Worm (Caenorhabditis elegans): ENCODE results near the gene hecd-1.

hecd-1 gene

DNA sequence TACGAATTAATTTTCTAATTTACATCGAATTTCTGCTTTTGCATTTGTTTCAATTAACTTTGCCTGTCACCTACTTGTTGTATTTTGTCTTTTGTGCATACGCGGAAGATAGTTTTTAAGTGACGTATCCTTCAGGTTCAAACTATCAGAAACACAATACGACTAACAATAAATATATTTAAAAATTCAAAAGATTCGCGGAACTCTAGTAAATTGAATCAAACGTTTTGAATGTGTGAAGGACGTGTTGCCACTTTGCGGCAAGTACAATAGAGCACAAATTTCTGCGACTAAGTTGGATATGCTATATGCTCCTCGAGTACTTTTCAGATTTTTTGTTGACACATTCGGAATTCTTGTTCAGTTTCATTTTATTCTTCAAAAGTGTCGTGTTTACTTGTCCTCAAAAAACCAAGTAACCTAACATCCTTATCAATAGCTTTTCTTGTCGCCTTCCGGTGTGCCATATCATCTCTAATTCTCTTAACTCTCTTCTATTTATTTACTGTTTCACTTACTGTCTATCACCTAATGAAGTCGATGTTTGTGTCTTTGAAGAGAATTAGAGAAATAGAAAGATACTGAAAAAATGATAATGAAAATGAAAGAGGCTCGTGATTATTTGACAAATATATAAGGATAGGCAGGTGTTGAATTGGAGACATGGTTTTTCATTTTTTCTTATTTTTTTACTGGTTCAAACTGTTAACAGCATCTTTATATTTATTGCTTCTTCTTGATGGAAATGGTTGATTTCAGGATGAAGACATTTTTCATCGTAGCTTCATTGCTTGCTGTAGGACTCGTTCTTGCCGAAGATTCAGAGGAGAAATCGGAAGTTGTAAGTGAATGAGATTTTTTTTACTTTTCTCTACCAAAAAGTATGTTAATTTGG is 44.3 kb upstream of the hecd-1 start, which contains the start of gene srlf-7:
Gene srlf-7 (plus strand): TSS at position 760 of the 895 bp plus-strand sequence.
- TF ChIP-seq tbp1 (GFP tag; optimal IDR thresholded peaks at IDR 0.05) (peak; percentile 53), F39B2.1 (GFP tag; IDR thresholded peaks at IDR 0.05) (no peak), unc-62 (GFP tag; optimal IDR thresholded peaks at IDR 0.05) (peak; percentile 81), let-607 (tag; optimal IDR thresholded peaks at IDR 0.05) (peak; percentile 27 to 65), attf-5 (GFP tag; optimal IDR thresholded peaks at IDR 0.05) (peak; percentile 51), atf-7 (tag; optimal IDR thresholded peaks at IDR 0.05) (peak; percentile 66), F52B5.7 (tag; optimal IDR thresholded peaks at IDR 0.05) (no peak), lin-54 (GFP tag; optimal IDR thresholded peaks at IDR 0.05) (peak; percentile 11), nhr-80 (tag; optimal IDR thresholded peaks at IDR 0.05) (peak; percentile 96), pha-4 (tag; optimal IDR thresholded peaks at IDR 0.05) (peak; percentile 80), snpc-4 (GFP tag; optimal IDR thresholded peaks at IDR 0.05) (no peak), snpc-4 (tag; optimal IDR thresholded peaks at IDR 0.05) (peak in 2 of 4 experiments; percentile 4 to 8), ets-4 (GFP tag; optimal IDR thresholded peaks at IDR 0.05) (peak; percentile 70), ZK185.1 (tag; optimal IDR thresholded peaks at IDR 0.05; ENCODE audit: poor library complexity, severe bottlenecking) (peak; percentile 7), hmg-1.2 (GFP tag; IDR thresholded peaks at IDR 0.05) (peak; percentile 42; the same call in 1 of the 2 replicates), mes-4 (tag; optimal IDR thresholded peaks at IDR 0.05) (no peak), lir-1 (GFP tag; conservative IDR thresholded peaks at IDR 0.05) (no peak), ekl-4 (GFP tag; IDR thresholded peaks at IDR 0.05) (no peak), ztf-26 (tag; optimal IDR thresholded peaks at IDR 0.05) (peak; percentile 31), ama-1 (optimal IDR thresholded peaks at IDR 0.05) (no peak), ama-1 (GFP tag; optimal IDR thresholded peaks at IDR 0.05) (no peak), F22D6.2 (tag; optimal IDR thresholded peaks at IDR 0.05) (no peak), attf-6 (GFP tag; IDR thresholded peaks at IDR 0.05) (no peak), madf-10 (tag; optimal IDR thresholded peaks at IDR 0.05) (peak; percentile 13), egl-44 (GFP tag; IDR thresholded peaks at IDR 0.05) (0 out of 2 replicates have a peak, but pooled peaks have one; percentile 22), snpc-1.1 (tag; optimal IDR thresholded peaks at IDR 0.05; ENCODE audit: insufficient read depth) (no peak), egl-18 (GFP tag; IDR thresholded peaks at IDR 0.05) (no peak), hlh-26 (GFP tag; conservative IDR thresholded peaks at IDR 0.05) (no peak), lin-40 (tag; optimal IDR thresholded peaks at IDR 0.05) (peak; percentile 63), dox-1 (GFP tag; IDR thresholded peaks at IDR 0.05) (peak; percentile 54; the same call in 1 of the 2 replicates), nhr-27 (tag; optimal IDR thresholded peaks at IDR 0.05) (no peak), ztf-22 (GFP tag; optimal IDR thresholded peaks at IDR 0.05) (peak; percentile 54), F57A8.1 (GFP tag; optimal IDR thresholded peaks at IDR 0.05) (no peak)

DNA sequence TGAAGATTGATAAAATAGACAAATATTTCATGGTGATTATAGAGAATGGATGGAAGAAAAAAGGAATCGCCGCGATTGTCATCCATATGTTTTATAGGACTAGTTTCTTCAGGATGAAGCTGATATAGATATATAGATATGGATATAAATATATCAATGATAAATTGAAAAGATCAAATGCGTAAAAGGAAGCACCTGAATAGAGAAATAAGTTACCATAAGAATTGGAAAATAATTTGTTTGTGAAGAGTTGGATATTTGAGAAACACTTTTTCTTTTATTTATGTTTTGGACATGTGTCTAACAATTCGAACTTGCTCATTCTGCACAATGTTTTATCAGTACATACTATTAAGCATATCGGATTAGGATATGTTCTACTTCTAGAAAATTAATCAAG is 43.5 kb upstream of the hecd-1 start, which contains the start of gene C42D4.13:
Gene C42D4.13 (minus strand): TSS at position 101 of the 400 bp plus-strand sequence.
- no peak for TF ChIP-seq ztf-18 (tag; optimal IDR thresholded peaks at IDR 0.05)
- no peak for TF ChIP-seq tlf-1 (GFP tag; optimal IDR thresholded peaks at IDR 0.05)
- no peak for TF ChIP-seq ceh-27 (GFP tag; optimal IDR thresholded peaks at IDR 0.05)
- no peak for TF ChIP-seq ceh-91 (GFP tag; IDR thresholded peaks at IDR 0.05)
- no peak for TF ChIP-seq madf-6 (GFP tag; IDR thresholded peaks at IDR 0.05)
- TF ChIP-seq lir-1 (GFP tag; conservative IDR thresholded peaks at IDR 0.05) = no peak
- no peak for TF ChIP-seq pbrm-1 (GFP tag; IDR thresholded peaks at IDR 0.05)
- TF ChIP-seq Y53F4B.3 (GFP tag; IDR thresholded peaks at IDR 0.05) = no peak
- TF ChIP-seq F22D6.2 (tag; optimal IDR thresholded peaks at IDR 0.05) = no peak
- TF ChIP-seq D2030.7 (GFP tag; IDR thresholded peaks at IDR 0.05) = no peak
- TF ChIP-seq aptf-3 (GFP tag; IDR thresholded peaks at IDR 0.05) = no peak
- TF ChIP-seq lin-54 (GFP tag; optimal IDR thresholded peaks at IDR 0.05) = no peak
- TF ChIP-seq athp-1 (tag; optimal IDR thresholded peaks at IDR 0.05) = no peak
- no peak for TF ChIP-seq mel-28 (tag; optimal IDR thresholded peaks at IDR 0.05; ENCODE audit: borderline replicate concordance)
- no peak for TF ChIP-seq B0035.1 (tag; optimal IDR thresholded peaks at IDR 0.05)
- TF ChIP-seq F23B12.7 (tag; optimal IDR thresholded peaks at IDR 0.05; ENCODE audit: insufficient read depth) = no peak
- TF ChIP-seq attf-5 (GFP tag; optimal IDR thresholded peaks at IDR 0.05) = no peak
- TF ChIP-seq F33H1.4 (GFP tag; IDR thresholded peaks at IDR 0.05) = no peak
- TF ChIP-seq nfyb-1 (GFP tag; IDR thresholded peaks at IDR 0.05) = no peak
